Worm (Caenorhabditis elegans): ENCODE data around the gene F58H1.3.

ce11 chrV:11949509-11950117, 15.8 kb downstream of the F58H1.3 start:
- TF ChIP-seq fos-1 (tag; optimal IDR thresholded peaks at IDR 0.05) (no peak), blmp-1 (tag; optimal IDR thresholded peaks at IDR 0.05; ENCODE audit: insufficient read depth) (no peak), snpc-4 (tag; optimal IDR thresholded peaks at IDR 0.05) (no peak), unc-62 (GFP tag; optimal IDR thresholded peaks at IDR 0.05) (no peak), mab-5 (tag; optimal IDR thresholded peaks at IDR 0.05) (no peak)

Measured in whole organism, L2 larva.